In genomic region chrX:11621866-11622648, dm6 we compare ENCODE assay signal across 1 fruit fly cellular context.
TF ChIP-seq lines count a peak whose summit lies in the region.

Gene Ptp10D (plus strand): TSS chrX:11622015.

TF ChIP-seq in whole organism, embryonic, 481 proteins besides CTCF, POLR2A, EP300 and RAD21 (continued from another document and continues in another):
- TF ChIP-seq CrebB (tag; optimal IDR thresholded peaks at IDR 0.05; lab: Kevin White, UChicago) (peak; percentile 35), tgo (GFP tag; IDR thresholded peaks at IDR 0.05; lab: Robert Waterston, UW) (no peak), CG12155 (GFP tag; optimal IDR thresholded peaks at IDR 0.05; lab: Kevin White, UChicago) (no peak), Stat92E (GFP tag; optimal IDR thresholded peaks at IDR 0.05; lab: Kevin White, UChicago) (peak in 1 of 3 experiments; percentile 16), CG7963 (GFP tag; IDR thresholded peaks at IDR 0.05; lab: Robert Waterston, UW; ENCODE audit: partially characterized antibody) (peak; percentile 88), CG6272 (GFP tag; IDR thresholded peaks at IDR 0.05; lab: Robert Waterston, UW) (no peak), CG11696 (GFP tag; IDR thresholded peaks at IDR 0.05; lab: Robert Waterston, UW) (no peak), NC2β (GFP tag; optimal IDR thresholded peaks at IDR 0.05; lab: Kevin White, UChicago) (no peak), her (GFP tag; optimal IDR thresholded peaks at IDR 0.05; lab: Kevin White, UChicago) (peak; percentile 45), CG9609 (GFP tag; optimal IDR thresholded peaks at IDR 0.05; lab: Kevin White, UChicago) (no peak), bowl (GFP tag; IDR thresholded peaks at IDR 0.05; lab: Robert Waterston, UW) (no peak), jumu (GFP tag; optimal IDR thresholded peaks at IDR 0.05; lab: Kevin White, UChicago) (no peak), corto (GFP tag; optimal IDR thresholded peaks at IDR 0.05; lab: Kevin White, UChicago) (no peak), CG6765 (GFP tag; optimal IDR thresholded peaks at IDR 0.05; lab: Kevin White, UChicago) (peak; percentile 26), fu2 (GFP tag; optimal IDR thresholded peaks at IDR 0.05; lab: Kevin White, UChicago) (no peak), Dbx (GFP tag; IDR thresholded peaks at IDR 0.05; lab: Robert Waterston, UW) (peak; percentile 44; the same call in 1 of the 3 replicates), CG17612 (GFP tag; IDR thresholded peaks at IDR 0.05; lab: Robert Waterston, UW) (no peak), CG7271 (tag; optimal IDR thresholded peaks at IDR 0.05; lab: Kevin White, UChicago) (no peak), da (GFP tag; optimal IDR thresholded peaks at IDR 0.05; lab: Kevin White, UChicago) (no peak), CG11723 (GFP tag; optimal IDR thresholded peaks at IDR 0.05; lab: Kevin White, UChicago) (no peak), CG3726 (GFP tag; IDR thresholded peaks at IDR 0.05; lab: Robert Waterston, UW) (no peak), CG10321 (GFP tag; IDR thresholded peaks at IDR 0.05; lab: Robert Waterston, UW) (no peak), BEAF-32 (GFP tag; optimal IDR thresholded peaks at IDR 0.05; lab: Kevin White, UChicago) (peak; percentile 89), Bgb (GFP tag; IDR thresholded peaks at IDR 0.05; lab: Robert Waterston, UW; ENCODE audit: partially characterized antibody) (peak; percentile 96), CG1792 (GFP tag; optimal IDR thresholded peaks at IDR 0.05; lab: Kevin White, UChicago) (no peak), CG7987 (GFP tag; optimal IDR thresholded peaks at IDR 0.05; lab: Kevin White, UChicago) (peak; percentile 42), sd (tag; optimal IDR thresholded peaks at IDR 0.05; lab: Kevin White, UChicago) (peak; percentile 58), CG12236 (GFP tag; optimal IDR thresholded peaks at IDR 0.05; lab: Kevin White, UChicago) (no peak), Fer2 (tag; optimal IDR thresholded peaks at IDR 0.05; lab: Kevin White, UChicago) (no peak), CG15011 (GFP tag; optimal IDR thresholded peaks at IDR 0.05; lab: Kevin White, UChicago) (no peak), crc (GFP tag; optimal IDR thresholded peaks at IDR 0.05; lab: Kevin White, UChicago) (no peak), Myb (GFP tag; optimal IDR thresholded peaks at IDR 0.05; lab: Kevin White, UChicago) (peak; percentile 92), lab (GFP tag; optimal IDR thresholded peaks at IDR 0.05; lab: Kevin White, UChicago) (peak; percentile 70), ci (GFP tag; IDR thresholded peaks at IDR 0.05; lab: Robert Waterston, UW) (peak; percentile 68; the same call in 1 of the 3 replicates), yki (optimal IDR thresholded peaks at IDR 0.05; lab: Kevin White, UChicago) (no peak), CG17912 (GFP tag; optimal IDR thresholded peaks at IDR 0.05; lab: Kevin White, UChicago) (no peak), sug (tag; optimal IDR thresholded peaks at IDR 0.05; lab: Kevin White, UChicago) (peak; percentile 35), CG4730 (GFP tag; IDR thresholded peaks at IDR 0.05; lab: Robert Waterston, UW) (no peak), CG4617 (GFP tag; optimal IDR thresholded peaks at IDR 0.05; lab: Kevin White, UChicago; ENCODE audit: borderline replicate concordance) (no peak), esg (GFP tag; conservative IDR thresholded peaks at IDR 0.05; lab: Robert Waterston, UW) (no peak), CG11695 (GFP tag; IDR thresholded peaks at IDR 0.05; lab: Robert Waterston, UW) (no peak), CG10209 (GFP tag; optimal IDR thresholded peaks at IDR 0.05; lab: Kevin White, UChicago) (no peak), CG30403 (GFP tag; optimal IDR thresholded peaks at IDR 0.05; lab: Kevin White, UChicago) (no peak), CG15479 (GFP tag; optimal IDR thresholded peaks at IDR 0.05; lab: Kevin White, UChicago) (no peak), CG11560 (tag; IDR thresholded peaks at IDR 0.05; lab: Robert Waterston, UW) (no peak), CG7786 (GFP tag; optimal IDR thresholded peaks at IDR 0.05; lab: Kevin White, UChicago) (no peak), CG31224 (GFP tag; IDR thresholded peaks at IDR 0.05; lab: Robert Waterston, UW) (no peak), Hey (tag; optimal IDR thresholded peaks at IDR 0.05; lab: Kevin White, UChicago) (no peak), CG8924 (tag; optimal IDR thresholded peaks at IDR 0.05; lab: Kevin White, UChicago) (peak; percentile 57), CG9727 (GFP tag; optimal IDR thresholded peaks at IDR 0.05; lab: Kevin White, UChicago) (no peak), gem (tag; optimal IDR thresholded peaks at IDR 0.05; lab: Kevin White, UChicago) (no peak), Scr (GFP tag; IDR thresholded peaks at IDR 0.05; lab: Robert Waterston, UW; ENCODE audit: partially characterized antibody) (peak; percentile 87), CG2202 (tag; optimal IDR thresholded peaks at IDR 0.05; lab: Kevin White, UChicago) (no peak), shn (GFP tag; optimal IDR thresholded peaks at IDR 0.05; lab: Kevin White, UChicago) (no peak), CG14050 (GFP tag; IDR thresholded peaks at IDR 0.05; lab: Robert Waterston, UW) (no peak), ERR (GFP tag; optimal IDR thresholded peaks at IDR 0.05; lab: Kevin White, UChicago) (no peak), p53 (GFP tag; optimal IDR thresholded peaks at IDR 0.05; lab: Kevin White, UChicago) (no peak), klu (GFP tag; IDR thresholded peaks at IDR 0.05; lab: Robert Waterston, UW) (no peak), tup (GFP tag; optimal IDR thresholded peaks at IDR 0.05; lab: Kevin White, UChicago) (no peak), unpg (GFP tag; optimal IDR thresholded peaks at IDR 0.05; lab: Kevin White, UChicago) (peak; percentile 1), Meics (GFP tag; optimal IDR thresholded peaks at IDR 0.05; lab: Kevin White, UChicago) (no peak), ftz-f1 (GFP tag; optimal IDR thresholded peaks at IDR 0.05; lab: Kevin White, UChicago) (peak; percentile 57), stc (GFP tag; IDR thresholded peaks at IDR 0.05; lab: Robert Waterston, UW) (no peak), HmgD (GFP tag; optimal IDR thresholded peaks at IDR 0.05; lab: Kevin White, UChicago) (no peak), CG15601 (tag; optimal IDR thresholded peaks at IDR 0.05; lab: Kevin White, UChicago) (no peak), CG18011 (GFP tag; optimal IDR thresholded peaks at IDR 0.05; lab: Kevin White, UChicago) (no peak), CG12219 (GFP tag; optimal IDR thresholded peaks at IDR 0.05; lab: Kevin White, UChicago) (no peak), CG8290 (GFP tag; optimal IDR thresholded peaks at IDR 0.05; lab: Kevin White, UChicago) (no peak), CG8290 (tag; optimal IDR thresholded peaks at IDR 0.05; lab: Kevin White, UChicago) (peak in 1 of 2 experiments; percentile 84), chif (GFP tag; optimal IDR thresholded peaks at IDR 0.05; lab: Kevin White, UChicago) (no peak), CG13123 (GFP tag; optimal IDR thresholded peaks at IDR 0.05; lab: Kevin White, UChicago) (no peak), Chrac-16 (GFP tag; optimal IDR thresholded peaks at IDR 0.05; lab: Kevin White, UChicago) (no peak), tll (GFP tag; optimal IDR thresholded peaks at IDR 0.05; lab: Kevin White, UChicago) (no peak), Dll (GFP tag; IDR thresholded peaks at IDR 0.05; lab: Robert Waterston, UW; ENCODE audit: partially characterized antibody) (peak; percentile 83; the same call in 3 of the 4 replicates), Hsf (GFP tag; optimal IDR thresholded peaks at IDR 0.05; lab: Kevin White, UChicago) (no peak), CG3847 (GFP tag; IDR thresholded peaks at IDR 0.05; lab: Robert Waterston, UW) (no peak), CG18764 (GFP tag; optimal IDR thresholded peaks at IDR 0.05; lab: Kevin White, UChicago) (no peak), CG5953 (GFP tag; IDR thresholded peaks at IDR 0.05; lab: Robert Waterston, UW) (peak; percentile 40; the same call in 1 of the 2 replicates), Rx (GFP tag; IDR thresholded peaks at IDR 0.05; lab: Robert Waterston, UW) (no peak), CG15073 (GFP tag; optimal IDR thresholded peaks at IDR 0.05; lab: Kevin White, UChicago) (no peak), salm (tag; optimal IDR thresholded peaks at IDR 0.05; lab: Kevin White, UChicago) (no peak), Trl (optimal IDR thresholded peaks at IDR 0.05; lab: Kevin White, UChicago) (no peak), Trl (GFP tag; optimal IDR thresholded peaks at IDR 0.05; lab: Kevin White, UChicago) (no peak), BtbVII (GFP tag; optimal IDR thresholded peaks at IDR 0.05; lab: Kevin White, UChicago) (peak; percentile 40), CG4854 (GFP tag; optimal IDR thresholded peaks at IDR 0.05; lab: Kevin White, UChicago) (no peak), z (GFP tag; IDR thresholded peaks at IDR 0.05; lab: Robert Waterston, UW) (no peak), gfzf (GFP tag; optimal IDR thresholded peaks at IDR 0.05; lab: Kevin White, UChicago) (peak; percentile 0), wor (GFP tag; IDR thresholded peaks at IDR 0.05; lab: Robert Waterston, UW) (no peak), schlank (tag; optimal IDR thresholded peaks at IDR 0.05; lab: Kevin White, UChicago) (no peak), Lpt (GFP tag; optimal IDR thresholded peaks at IDR 0.05; lab: Kevin White, UChicago) (no peak), MESR4 (GFP tag; optimal IDR thresholded peaks at IDR 0.05; lab: Kevin White, UChicago) (peak; percentile 25), CG4707 (GFP tag; optimal IDR thresholded peaks at IDR 0.05; lab: Kevin White, UChicago) (no peak), HLHmδ (GFP tag; optimal IDR thresholded peaks at IDR 0.05; lab: Kevin White, UChicago) (peak; percentile 69), h (optimal IDR thresholded peaks at IDR 0.05; lab: Kevin White, UChicago) (no peak), E2f1 (GFP tag; IDR thresholded peaks at IDR 0.05; lab: Robert Waterston, UW) (no peak), CG16813 (GFP tag; IDR thresholded peaks at IDR 0.05; lab: Robert Waterston, UW; ENCODE audit: partially characterized antibody) (peak; percentile 88), CG1529 (GFP tag; optimal IDR thresholded peaks at IDR 0.05; lab: Kevin White, UChicago) (no peak), wek (GFP tag; optimal IDR thresholded peaks at IDR 0.05; lab: Kevin White, UChicago) (no peak), fd64A (GFP tag; optimal IDR thresholded peaks at IDR 0.05; lab: Kevin White, UChicago) (no peak), dpn (GFP tag; optimal IDR thresholded peaks at IDR 0.05; lab: Kevin White, UChicago) (peak in 1 of 2 experiments; percentile 30), CG43689 (GFP tag; IDR thresholded peaks at IDR 0.05; lab: Robert Waterston, UW) (no peak), CG3281 (GFP tag; optimal IDR thresholded peaks at IDR 0.05; lab: Kevin White, UChicago) (no peak), Rfx (GFP tag; IDR thresholded peaks at IDR 0.05; lab: Robert Waterston, UW) (peak; percentile 24; the same call in 1 of the 2 replicates), kah (GFP tag; optimal IDR thresholded peaks at IDR 0.05; lab: Kevin White, UChicago) (no peak), D19A (tag; optimal IDR thresholded peaks at IDR 0.05; lab: Kevin White, UChicago) (no peak), cas (GFP tag; IDR thresholded peaks at IDR 0.05; lab: Robert Waterston, UW) (no peak), CG8478 (optimal IDR thresholded peaks at IDR 0.05; lab: Kevin White, UChicago) (no peak), CHES-1-like (GFP tag; optimal IDR thresholded peaks at IDR 0.05; lab: Kevin White, UChicago) (no peak), Xrp1 (GFP tag; IDR thresholded peaks at IDR 0.05; lab: Robert Waterston, UW) (no peak), lov (optimal IDR thresholded peaks at IDR 0.05; lab: Kevin White, UChicago) (no peak), lov (GFP tag; IDR thresholded peaks at IDR 0.05; lab: Robert Waterston, UW) (0 out of 3 replicates have a peak, but pooled peaks have one; percentile 34), Hr51 (GFP tag; optimal IDR thresholded peaks at IDR 0.05; lab: Kevin White, UChicago) (peak in 1 of 2 experiments; percentile 3), jigr1 (GFP tag; IDR thresholded peaks at IDR 0.05; lab: Robert Waterston, UW) (no peak), CG12744 (GFP tag; optimal IDR thresholded peaks at IDR 0.05; lab: Kevin White, UChicago) (no peak), CG14710 (tag; optimal IDR thresholded peaks at IDR 0.05; lab: Kevin White, UChicago) (no peak), CG6689 (GFP tag; IDR thresholded peaks at IDR 0.05; lab: Robert Waterston, UW) (no peak), gcm2 (GFP tag; optimal IDR thresholded peaks at IDR 0.05; lab: Kevin White, UChicago) (no peak), unc-4 (GFP tag; IDR thresholded peaks at IDR 0.05; lab: Robert Waterston, UW; ENCODE audit: partially characterized antibody) (peak; percentile 83), C15 (GFP tag; IDR thresholded peaks at IDR 0.05; lab: Robert Waterston, UW) (no peak), CG7839 (tag; optimal IDR thresholded peaks at IDR 0.05; lab: Kevin White, UChicago) (peak; percentile 15), Kr (GFP tag; optimal IDR thresholded peaks at IDR 0.05; lab: Kevin White, UChicago) (no peak), MTF-1 (GFP tag; optimal IDR thresholded peaks at IDR 0.05; lab: Kevin White, UChicago; ENCODE audit: borderline replicate concordance) (no peak), NK7.1 (GFP tag; optimal IDR thresholded peaks at IDR 0.05; lab: Kevin White, UChicago) (no peak), Dip3 (GFP tag; optimal IDR thresholded peaks at IDR 0.05; lab: Kevin White, UChicago) (no peak), CG14441 (GFP tag; IDR thresholded peaks at IDR 0.05; lab: Robert Waterston, UW) (no peak), CG8765 (GFP tag; IDR thresholded peaks at IDR 0.05; lab: Robert Waterston, UW) (no peak), bigmax (GFP tag; optimal IDR thresholded peaks at IDR 0.05; lab: Kevin White, UChicago) (no peak), B-H1 (GFP tag; IDR thresholded peaks at IDR 0.05; lab: Robert Waterston, UW) (no peak; the same call in 2 of the 3 replicates), ttk (GFP tag; IDR thresholded peaks at IDR 0.05; lab: Robert Waterston, UW) (no peak), nerfin-1 (tag; optimal IDR thresholded peaks at IDR 0.05; lab: Kevin White, UChicago) (peak; percentile 16), CG17802 (tag; optimal IDR thresholded peaks at IDR 0.05; lab: Kevin White, UChicago) (no peak), CG1832 (GFP tag; optimal IDR thresholded peaks at IDR 0.05; lab: Kevin White, UChicago) (no peak), Bteb2 (GFP tag; optimal IDR thresholded peaks at IDR 0.05; lab: Kevin White, UChicago) (no peak), CG5180 (GFP tag; optimal IDR thresholded peaks at IDR 0.05; lab: Kevin White, UChicago) (no peak), Hr78 (GFP tag; optimal IDR thresholded peaks at IDR 0.05; lab: Kevin White, UChicago) (no peak), jing (GFP tag; optimal IDR thresholded peaks at IDR 0.05; lab: Kevin White, UChicago) (no peak), onecut (GFP tag; IDR thresholded peaks at IDR 0.05; lab: Robert Waterston, UW) (peak; percentile 58)
